Worm (Caenorhabditis elegans) whole organism, L4 larva: ENCODE measurements around the gene lrpc-1.
A peak's percentile ranks its signal among the peaks of the same experiment; 100 is the strongest.

Experiments used
- F49E8.2 ChIP-seq: sonication (generic microtip); optimal IDR thresholded peaks from 2 replicates; lab custom pipeline; 2016; ENCODE audit warnings: missing compliant biosample characterization, mild to moderate bottlenecking, missing genetic modification characterization, borderline replicate concordance
- T20F7.1 ChIP-seq: fragments of 200-800 bp; sonication (Bioruptor generic); optimal IDR thresholded peaks from 2 replicates; lab custom pipeline; 2018; ENCODE audit warnings: mild to moderate bottlenecking, missing genetic modification characterization, missing compliant biosample characterization
- T26A8.4 ChIP-seq: fragments of 200-800 bp; sonication (Bioruptor generic); IDR thresholded peaks from 2 replicates; pipeline ENCODE4 v1.3.6; 2022; ENCODE audit warnings: missing genetic modification characterization, missing compliant biosample characterization
- ZK337.2 ChIP-seq: fragments of 200-800 bp; sonication (Bioruptor generic); IDR thresholded peaks from 2 replicates; pipeline ENCODE4 v1.3.6; 2022; ENCODE audit warnings: missing genetic modification reagents, missing genetic modification characterization, missing compliant biosample characterization
- aly-2 ChIP-seq: sonication (generic microtip); optimal IDR thresholded peaks from 2 replicates; lab custom pipeline; 2018; ENCODE audit warnings: missing biosample characterization, missing genetic modification characterization
- ama-1 ChIP-seq: fragments of 150-350 bp; optimal IDR thresholded peaks from 2 replicates; lab custom pipeline; 2014; ENCODE audit warnings: inconsistent platforms, mixed read lengths
- attf-4 ChIP-seq: sonication (generic microtip); optimal IDR thresholded peaks from 3 replicates; lab custom pipeline; 2017; ENCODE audit warnings: missing biosample characterization, missing genetic modification characterization
- ceh-20 ChIP-seq: fragments of 200-800 bp; sonication (Bioruptor generic); IDR thresholded peaks from 2 replicates; pipeline ENCODE4 v1.3.6; 2022; ENCODE audit warnings: missing genetic modification reagents, missing genetic modification characterization, missing compliant biosample characterization
- ceh-44 ChIP-seq: fragments of 200-800 bp; sonication (Bioruptor generic); IDR thresholded peaks from 2 replicates; pipeline ENCODE4 v1.3.6; 2022; ENCODE audit warnings: missing genetic modification reagents, missing genetic modification characterization, missing compliant biosample characterization
- daf-12 ChIP-seq: fragments of 150-350 bp; optimal IDR thresholded peaks from 2 replicates; lab custom pipeline; 2014; ENCODE audit warnings: missing biosample characterization, missing genetic modification reagents, missing genetic modification characterization
- daf-16 ChIP-seq, 3 experiments: sonication (generic microtip); optimal IDR thresholded peaks; 2 replicates each; lab custom pipeline; 2016 to 2017; ENCODE audit warnings: missing genetic modification characterization in 3 of 3, missing genetic modification reagents in 3 of 3, mild to moderate bottlenecking in 2 of 3, missing compliant biosample characterization in 2 of 3, missing biosample characterization in 1 of 3, moderate library complexity in 1 of 3
- daf-19 ChIP-seq: fragments of 200-800 bp; sonication (Bioruptor generic); conservative IDR thresholded peaks from 2 replicates; pipeline ENCODE4 v1.3.6; 2022; ENCODE audit warnings: missing genetic modification characterization, missing compliant biosample characterization
- daf-8 ChIP-seq: fragments of 200-800 bp; sonication (Bioruptor generic); IDR thresholded peaks from 2 replicates; pipeline ENCODE4 v1.3.6; 2022; ENCODE audit warnings: missing genetic modification characterization, missing compliant biosample characterization
- dmd-6 ChIP-seq: fragments of 200-800 bp; sonication (Bioruptor generic); IDR thresholded peaks from 2 replicates; pipeline ENCODE4 v1.3.6; 2022; ENCODE audit warnings: missing genetic modification reagents, missing genetic modification characterization, missing compliant biosample characterization
- dmd-9 ChIP-seq: fragments of 200-800 bp; sonication (Bioruptor generic); IDR thresholded peaks from 2 replicates; pipeline ENCODE4 v1.3.6; 2022; ENCODE audit warnings: missing genetic modification reagents, missing genetic modification characterization, missing compliant biosample characterization
- duxl-1 ChIP-seq: sonication (generic microtip); optimal IDR thresholded peaks from 2 replicates; lab custom pipeline; 2016; ENCODE audit warnings: mild to moderate bottlenecking, missing genetic modification characterization, moderate library complexity, missing compliant biosample characterization; ENCODE audit not compliant: poor library complexity
- dve-1 ChIP-seq: sonication (generic microtip); optimal IDR thresholded peaks from 2 replicates; lab custom pipeline; 2017; ENCODE audit warnings: antibody characterized with exemption, mild to moderate bottlenecking, missing genetic modification characterization, missing compliant biosample characterization; ENCODE audit not compliant: insufficient read depth
- fos-1 ChIP-seq: fragments of 150-350 bp; optimal IDR thresholded peaks from 2 replicates; lab custom pipeline; 2014; ENCODE audit warnings: missing biosample characterization, missing genetic modification characterization
- hlh-11 ChIP-seq: fragments of 200-800 bp; sonication (Bioruptor generic); optimal IDR thresholded peaks from 2 replicates; lab custom pipeline; 2018; ENCODE audit warnings: mild to moderate bottlenecking, missing genetic modification characterization, missing compliant biosample characterization
- lim-7 ChIP-seq: fragments of 200-800 bp; sonication (Bioruptor generic); IDR thresholded peaks from 2 replicates; pipeline ENCODE4 v1.3.6; 2022; ENCODE audit warnings: missing genetic modification characterization, missing compliant biosample characterization
- lin-29 ChIP-seq: fragments of 200-800 bp; sonication (Bioruptor generic); IDR thresholded peaks from 2 replicates; pipeline ENCODE4 v1.3.6; 2022; ENCODE audit warnings: missing genetic modification reagents, missing genetic modification characterization, missing compliant biosample characterization
- lin-38 ChIP-seq: fragments of 200-800 bp; sonication (Bioruptor generic); IDR thresholded peaks from 2 replicates; pipeline ENCODE4 v1.3.6; 2022; ENCODE audit warnings: missing genetic modification reagents, missing genetic modification characterization, missing compliant biosample characterization
- lsy-2 ChIP-seq, 2 experiments: fragments of 150-350 bp in 1 of 2; sonication (generic microtip) in 1 of 2; optimal IDR thresholded peaks; 2 replicates each; lab custom pipeline; 2014 to 2017; ENCODE audit warnings: missing biosample characterization in 2 of 2, missing genetic modification characterization in 2 of 2
- madf-5 ChIP-seq, 2 experiments: fragments of 200-800 bp; sonication (Bioruptor generic); IDR thresholded peaks; 2 replicates each; pipeline ENCODE4 v1.3.6; 2022; ENCODE audit warnings: missing compliant biosample characterization in 2 of 2, missing genetic modification characterization in 2 of 2
- nhr-237 ChIP-seq: sonication (generic microtip); optimal IDR thresholded peaks from 2 replicates; lab custom pipeline; 2017; ENCODE audit warnings: missing biosample characterization, missing genetic modification characterization
- nhr-28 ChIP-seq: fragments of 150-350 bp; optimal IDR thresholded peaks from 2 replicates; lab custom pipeline; 2014; ENCODE audit warnings: missing biosample characterization, missing genetic modification characterization
- nhr-42 ChIP-seq: fragments of 200-800 bp; sonication (Bioruptor generic); IDR thresholded peaks from 2 replicates; pipeline ENCODE4 v1.3.6; 2022; ENCODE audit warnings: missing genetic modification characterization, missing compliant biosample characterization
- nhr-6 ChIP-seq: fragments of 150-350 bp; optimal IDR thresholded peaks from 2 replicates; lab custom pipeline; 2014; ENCODE audit warnings: missing biosample characterization, missing genetic modification characterization
- nhr-77 ChIP-seq: fragments of 150-350 bp; optimal IDR thresholded peaks from 2 replicates; lab custom pipeline; 2014; ENCODE audit warnings: missing biosample characterization, missing genetic modification characterization
- rbr-2 ChIP-seq: sonication (generic microtip); optimal IDR thresholded peaks from 2 replicates; lab custom pipeline; 2016; ENCODE audit warnings: missing genotype, missing genetic modification characterization, missing compliant biosample characterization
- sdz-12 ChIP-seq: fragments of 200-800 bp; sonication (Bioruptor generic); optimal IDR thresholded peaks from 2 replicates; lab custom pipeline; 2018; ENCODE audit warnings: mild to moderate bottlenecking, missing genetic modification characterization, missing compliant biosample characterization
- set-16 ChIP-seq: fragments of 200-800 bp; sonication (Bioruptor generic); IDR thresholded peaks from 2 replicates; pipeline ENCODE4 v1.3.6; 2022; ENCODE audit warnings: missing genetic modification reagents, missing genetic modification characterization, missing compliant biosample characterization
- snpc-1.2 ChIP-seq: fragments of 200-800 bp; sonication (Bioruptor generic); IDR thresholded peaks from 2 replicates; pipeline ENCODE4 v1.3.6; 2022; ENCODE audit warnings: missing genetic modification reagents, missing genetic modification characterization, missing compliant biosample characterization
- snpc-4 ChIP-seq: fragments of 150-350 bp; optimal IDR thresholded peaks from 2 replicates; lab custom pipeline; 2014; ENCODE audit warnings: missing biosample characterization, missing genetic modification characterization
- tra-1 ChIP-seq: fragments of 200-800 bp; sonication (Bioruptor generic); IDR thresholded peaks from 2 replicates; pipeline ENCODE4 v1.3.6; 2022; ENCODE audit warnings: missing genetic modification reagents, missing genetic modification characterization, missing compliant biosample characterization
- unc-130 ChIP-seq: sonication (generic microtip); optimal IDR thresholded peaks from 2 replicates; lab custom pipeline; 2016; ENCODE audit warnings: missing genetic modification reagents, missing genetic modification characterization, missing compliant biosample characterization
- unc-62 ChIP-seq, 3 experiments: fragments of 150-350 bp in 1 of 3; sonication (generic microtip); optimal IDR thresholded peaks in 2 of 3; peaks in 1 of 3; 1 replicate in 1 of 3; 2 replicates in 2 of 3; lab custom pipeline; 2014 to 2017; ENCODE audit warnings: missing biosample characterization in 3 of 3, missing genetic modification characterization in 3 of 3, missing genetic modification reagents in 3 of 3, missing genotype in 1 of 3
- zag-1 ChIP-seq: fragments of 150-350 bp; optimal IDR thresholded peaks from 2 replicates; lab custom pipeline; 2014; ENCODE audit warnings: missing biosample characterization, missing genetic modification characterization
- zfp-3 ChIP-seq: fragments of 200-800 bp; sonication (Bioruptor generic); conservative IDR thresholded peaks from 2 replicates; pipeline ENCODE4 v1.3.6; 2022; ENCODE audit warnings: missing genetic modification reagents, missing genetic modification characterization, missing compliant biosample characterization

lrpc-1 gene

ce11 chrV:5644171-5644570 lies 31.2 kb upstream of the lrpc-1 start, which contains the start of gene srx-117:
Gene srx-117 (plus strand): TSS chrV:5644471.
- no peak for TF ChIP-seq zag-1 (tag; lab: Kevin White, UChicago)
- no peak for TF ChIP-seq nhr-237 (tag; lab: Kevin White, UChicago)
- TF ChIP-seq T26A8.4, result no peak
- no peak for TF ChIP-seq snpc-4 (tag; lab: Kevin White, UChicago)
- no peak for TF ChIP-seq dmd-9 (GFP tag; lab: Robert Waterston, UW)
- no peak for TF ChIP-seq lsy-2 (tag; optimal IDR thresholded peaks at IDR 0.05; lab: Kevin White, UChicago)
- no peak for TF ChIP-seq ZK337.2 (GFP tag; lab: Robert Waterston, UW)
- TF ChIP-seq madf-5 (GFP tag; IDR thresholded peaks at IDR 0.05; lab: Robert Waterston, UW), result no peak
- TF ChIP-seq sdz-12 (GFP tag; lab: Kevin White, UChicago), result no peak
- no peak for TF ChIP-seq unc-130 (GFP tag; lab: Kevin White, UChicago)

DNA sequence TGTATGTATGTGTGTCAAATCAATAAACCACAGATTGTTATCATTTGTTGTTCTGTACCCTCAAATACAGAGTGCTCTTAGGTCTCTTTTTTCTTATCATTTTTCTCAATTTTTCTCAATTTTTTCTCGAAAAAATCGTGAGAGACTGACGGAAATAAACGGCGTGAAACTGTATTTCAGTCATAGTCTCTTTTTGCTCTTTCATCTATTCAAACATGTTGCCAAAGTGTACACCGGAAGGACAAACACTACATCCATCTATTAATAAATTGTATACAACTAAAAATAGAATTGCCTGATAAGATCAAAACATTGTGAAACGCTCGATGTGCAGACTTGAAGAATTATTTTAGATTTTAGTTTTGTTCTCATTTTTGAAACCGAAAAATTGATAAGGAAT lies 21.4 kb upstream of the lrpc-1 start:
- TF ChIP-seq nhr-6 (tag; lab: Kevin White, UChicago) (peak; percentile 6), daf-12 (tag; lab: Kevin White, UChicago) (no peak), ceh-44 (GFP tag; lab: Robert Waterston, UW) (no peak), zfp-3 (GFP tag; lab: Robert Waterston, UW) (no peak), daf-16 (GFP tag; optimal IDR thresholded peaks at IDR 0.05; lab: Kevin White, UChicago) (no peak), daf-16 (tag; optimal IDR thresholded peaks at IDR 0.05; lab: Kevin White, UChicago) (peak; percentile 66), dmd-6 (GFP tag; lab: Robert Waterston, UW) (peak; percentile 28; the same call in 1 of the 2 replicates), nhr-28 (tag; lab: Kevin White, UChicago) (peak; percentile 18), dve-1 (tag; lab: Kevin White, UChicago) (peak; percentile 32), set-16 (no peak), nhr-42 (GFP tag; lab: Robert Waterston, UW) (no peak)

DNA sequence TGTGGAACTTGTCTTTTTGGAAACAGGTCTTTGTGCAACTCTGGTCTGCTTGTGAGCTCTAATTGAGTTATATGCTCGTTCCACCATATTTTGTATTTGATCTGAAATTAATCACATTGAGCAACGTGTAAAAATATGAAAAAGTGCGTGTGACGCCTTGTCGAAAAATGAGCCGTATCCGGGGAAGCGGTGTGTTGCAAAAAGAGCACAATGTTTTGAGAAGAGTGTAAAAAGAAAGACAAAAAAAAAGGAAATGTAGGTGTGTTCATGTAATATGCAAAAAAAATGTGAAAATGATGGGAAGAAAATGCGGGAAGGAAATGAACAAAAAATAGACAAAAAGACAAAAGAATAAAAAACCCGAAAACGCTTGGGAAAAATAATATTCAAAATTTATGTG lies 17.8 kb upstream of the lrpc-1 start, which contains the start of gene acy-4:
Gene acy-4, minus strand, starts transcription at position 101 of the 400 bp plus-strand sequence.
- TF ChIP-seq ama-1 (lab: Kevin White, UChicago) (no peak), lin-29 (GFP tag; lab: Robert Waterston, UW) (no peak), aly-2 (tag; lab: Kevin White, UChicago) (no peak), daf-19 (no peak), fos-1 (tag; lab: Kevin White, UChicago) (no peak), attf-4 (no peak), duxl-1 (tag; lab: Kevin White, UChicago) (no peak), lim-7 (no peak), snpc-1.2 (GFP tag; lab: Robert Waterston, UW) (no peak), lin-38 (GFP tag; lab: Robert Waterston, UW) (no peak), F49E8.2 (tag; lab: Kevin White, UChicago) (no peak), daf-8 (GFP tag; lab: Robert Waterston, UW) (no peak), T20F7.1 (GFP tag; lab: Kevin White, UChicago) (no peak), hlh-11 (no peak), rbr-2 (no peak)

DNA sequence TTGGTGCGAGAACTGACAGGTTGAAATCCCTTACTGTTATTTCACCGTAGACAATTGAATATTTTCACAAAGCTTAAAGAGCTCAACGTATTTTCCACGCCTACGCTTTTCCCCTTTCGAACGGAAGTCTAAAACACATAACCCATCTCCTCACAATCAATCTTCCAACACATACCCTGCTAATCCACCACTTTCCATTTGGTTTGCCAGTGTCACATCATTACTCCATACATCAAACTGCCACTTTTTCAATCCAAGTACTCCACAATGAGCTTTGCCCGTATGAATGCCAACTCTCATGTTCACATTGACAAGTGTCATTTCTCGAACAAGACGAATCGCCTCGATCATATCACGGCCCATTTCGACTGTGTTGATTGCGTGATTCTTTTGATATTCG lies 15.0 kb upstream of the lrpc-1 start:
- 0 out of 2 replicates have a peak, but pooled peaks have one; percentile 41 for TF ChIP-seq tra-1
- TF ChIP-seq ceh-20, result peak; percentile 29; the same call in 1 of the 2 replicates
- TF ChIP-seq nhr-77 (tag; lab: Kevin White, UChicago), result no peak
- TF ChIP-seq unc-62 (GFP tag; optimal IDR thresholded peaks at IDR 0.05 in 1 of 2; lab: Kevin White, UChicago), result peak in 1 of 2 experiments; percentile 99
- no peak for TF ChIP-seq unc-62 (tag; optimal IDR thresholded peaks at IDR 0.05; lab: Kevin White, UChicago)
- TF ChIP-seq, all 104 proteins: peak for 3
